Fruit fly (Drosophila melanogaster) whole organism, embryonic: ENCODE results near the gene CG14644.

Experiments used
- BEAF-32 ChIP-seq: fragments of 200-800 bp; sonication (Bioruptor generic); optimal IDR thresholded peaks from 3 replicates; lab custom pipeline; 2017; ENCODE audit warnings: missing biosample characterization, missing genetic modification characterization, mild to moderate bottlenecking, moderate library complexity, missing genetic modification reagents
- Bgb ChIP-seq: fragments of 200-800 bp; sonication (Bioruptor generic); IDR thresholded peaks from 2 replicates; pipeline ENCODE4 v1.3.6; 2022; ENCODE audit warnings: missing biosample characterization, missing genetic modification characterization; ENCODE audit not compliant: partially characterized antibody
- CG11093 ChIP-seq: fragments of 200-800 bp; sonication (Bioruptor generic); IDR thresholded peaks from 3 replicates; pipeline ENCODE4 v1.3.6; 2022; ENCODE audit warnings: missing biosample characterization, missing genetic modification characterization
- CG11723 ChIP-seq: fragments of 200-800 bp; sonication (Bioruptor generic); optimal IDR thresholded peaks from 2 replicates; lab custom pipeline; 2017; ENCODE audit warnings: missing biosample characterization, mild to moderate bottlenecking, missing genetic modification characterization
- CG12659 ChIP-seq: fragments of 200-800 bp; sonication (Bioruptor generic); optimal IDR thresholded peaks from 3 replicates; lab custom pipeline; 2017; ENCODE audit warnings: mild to moderate bottlenecking, missing biosample characterization, missing genetic modification reagents, missing genetic modification characterization
- CG12744 ChIP-seq: fragments of 200-800 bp; sonication (Bioruptor generic); optimal IDR thresholded peaks from 2 replicates; lab custom pipeline; 2016; ENCODE audit warnings: missing biosample characterization, missing genetic modification characterization
- CG12942 ChIP-seq: fragments of 200-800 bp; sonication (Bioruptor generic); optimal IDR thresholded peaks from 3 replicates; lab custom pipeline; 2016; ENCODE audit warnings: missing biosample characterization, missing genetic modification characterization
- CG13287 ChIP-seq: fragments of 200-800 bp; sonication (Bioruptor generic); IDR thresholded peaks from 2 replicates; pipeline ENCODE4 v1.3.6; 2022; ENCODE audit warnings: missing biosample characterization, missing genetic modification characterization; ENCODE audit not compliant: partially characterized antibody
- CG14710 ChIP-seq: fragments of 200-800 bp; sonication (Bioruptor generic); optimal IDR thresholded peaks from 3 replicates; lab custom pipeline; 2019; ENCODE audit warnings: missing biosample characterization, mild to moderate bottlenecking, missing genetic modification characterization, moderate library complexity
- CG16815 ChIP-seq: fragments of 200-800 bp; sonication (Bioruptor generic); optimal IDR thresholded peaks from 3 replicates; lab custom pipeline; 2017; ENCODE audit warnings: missing biosample characterization, mild to moderate bottlenecking, missing genetic modification characterization
- CG17802 ChIP-seq: fragments of 200-800 bp; sonication (Bioruptor generic); optimal IDR thresholded peaks from 2 replicates; lab custom pipeline; 2018; ENCODE audit warnings: missing biosample characterization, mild to moderate bottlenecking, missing genetic modification characterization, moderate library complexity
- CG18476 ChIP-seq: fragments of 200-800 bp; sonication (Bioruptor generic); optimal IDR thresholded peaks from 2 replicates; lab custom pipeline; 2016; ENCODE audit warnings: missing biosample characterization, mild to moderate bottlenecking, missing genetic modification characterization
- CG32767 ChIP-seq: fragments of 200-800 bp; sonication (Bioruptor generic); IDR thresholded peaks from 2 replicates; pipeline ENCODE4 v1.3.6; 2022; ENCODE audit warnings: missing biosample characterization, missing genetic modification characterization
- CG3995 ChIP-seq: fragments of 200-800 bp; sonication (Bioruptor generic); optimal IDR thresholded peaks from 3 replicates; lab custom pipeline; 2016; ENCODE audit warnings: missing biosample characterization, missing genetic modification characterization
- CG4424 ChIP-seq: fragments of 200-800 bp; sonication (Bioruptor generic); optimal IDR thresholded peaks from 3 replicates; lab custom pipeline; 2016; ENCODE audit warnings: missing biosample characterization, missing genetic modification characterization
- CG6689 ChIP-seq: fragments of 200-800 bp; sonication (Bioruptor generic); IDR thresholded peaks from 2 replicates; pipeline ENCODE4 v1.3.6; 2022; ENCODE audit warnings: missing biosample characterization, missing genetic modification characterization
- CG7271 ChIP-seq: fragments of 200-800 bp; sonication (Bioruptor generic); optimal IDR thresholded peaks from 2 replicates; lab custom pipeline; 2018; ENCODE audit warnings: missing biosample characterization, mild to moderate bottlenecking, missing genetic modification characterization, moderate library complexity
- CG7357 ChIP-seq: fragments of 200-800 bp; sonication (Bioruptor generic); IDR thresholded peaks from 3 replicates; pipeline ENCODE4 v1.3.6; 2022; ENCODE audit warnings: missing biosample characterization, missing genetic modification characterization
- CG8281 ChIP-seq: fragments of 200-800 bp; sonication (Bioruptor generic); optimal IDR thresholded peaks from 2 replicates; lab custom pipeline; 2018; ENCODE audit warnings: missing biosample characterization, mild to moderate bottlenecking, missing genetic modification characterization, moderate library complexity
- CTCF ChIP-seq: fragments of 200-800 bp; sonication (Bioruptor generic); optimal IDR thresholded peaks from 2 replicates; lab custom pipeline; 2017; ENCODE audit warnings: missing biosample characterization, mild to moderate bottlenecking, missing genetic modification characterization, moderate library complexity
- Dll ChIP-seq: fragments of 200-800 bp; sonication (Bioruptor generic); IDR thresholded peaks from 4 replicates; pipeline ENCODE4 v1.3.6; 2022; ENCODE audit warnings: missing biosample characterization, missing genetic modification characterization; ENCODE audit not compliant: partially characterized antibody
- Drgx ChIP-seq: fragments of 200-800 bp; sonication (Bioruptor generic); IDR thresholded peaks from 2 replicates; pipeline ENCODE4 v1.3.6; 2022; ENCODE audit warnings: missing biosample characterization, missing genetic modification characterization
- Eip74EF ChIP-seq, 2 experiments: fragments of 200-800 bp in 1 of 2; fragments of >200 bp in 1 of 2; sonication (Bioruptor generic) in 1 of 2; optimal IDR thresholded peaks; 2 replicates each; lab custom pipeline; 2017 to 2019; ENCODE audit warnings: missing biosample characterization in 2 of 2, missing genetic modification characterization in 2 of 2, mild to moderate bottlenecking in 1 of 2, moderate library complexity in 1 of 2
- Gsc ChIP-seq: fragments of 200-800 bp; sonication (Bioruptor generic); IDR thresholded peaks from 2 replicates; pipeline ENCODE4 v1.3.6; 2022; ENCODE audit warnings: missing biosample characterization, missing genetic modification characterization
- HmgZ ChIP-seq: fragments of 200-800 bp; sonication (Bioruptor generic); optimal IDR thresholded peaks from 2 replicates; lab custom pipeline; 2018; ENCODE audit warnings: missing biosample characterization, mild to moderate bottlenecking, missing genetic modification characterization
- MTF-1 ChIP-seq: fragments of 200-800 bp; sonication (Bioruptor generic); optimal IDR thresholded peaks from 2 replicates; lab custom pipeline; 2018; ENCODE audit warnings: missing biosample characterization, mild to moderate bottlenecking, missing genetic modification characterization, borderline replicate concordance
- Opbp ChIP-seq: fragments of 200-800 bp; sonication (Bioruptor generic); IDR thresholded peaks from 3 replicates; pipeline ENCODE4 v1.3.6; 2022; ENCODE audit warnings: missing biosample characterization, missing genetic modification characterization; ENCODE audit not compliant: partially characterized antibody
- Scr ChIP-seq: fragments of 200-800 bp; sonication (Bioruptor generic); IDR thresholded peaks from 2 replicates; pipeline ENCODE4 v1.3.6; 2022; ENCODE audit warnings: missing biosample characterization, missing genetic modification characterization; ENCODE audit not compliant: partially characterized antibody
- Sry-δ ChIP-seq: fragments of 200-800 bp; sonication (Bioruptor generic); optimal IDR thresholded peaks from 2 replicates; lab custom pipeline; 2016; ENCODE audit warnings: missing biosample characterization, missing genetic modification characterization
- Tbp ChIP-seq: fragments of >200 bp; optimal IDR thresholded peaks from 2 replicates; lab custom pipeline; 2018; ENCODE audit warnings: missing biosample characterization, missing genetic modification characterization
- ap ChIP-seq: fragments of 200-800 bp; sonication (Bioruptor generic); IDR thresholded peaks from 2 replicates; pipeline ENCODE4 v1.3.6; 2022; ENCODE audit warnings: missing biosample characterization, missing genetic modification characterization
- ato ChIP-seq: fragments of 200-800 bp; sonication (Bioruptor generic); IDR thresholded peaks from 2 replicates; pipeline ENCODE4 v1.3.6; 2022; ENCODE audit warnings: missing biosample characterization, missing genetic modification characterization; ENCODE audit not compliant: partially characterized antibody
- bbx ChIP-seq: fragments of 200-800 bp; sonication (Bioruptor generic); IDR thresholded peaks from 2 replicates; pipeline ENCODE4 v1.3.6; 2022; ENCODE audit warnings: missing biosample characterization, missing genetic modification characterization; ENCODE audit not compliant: partially characterized antibody
- btn ChIP-seq: fragments of 200-800 bp; sonication (Bioruptor generic); optimal IDR thresholded peaks from 2 replicates; lab custom pipeline; 2016; ENCODE audit warnings: missing biosample characterization, missing genetic modification characterization
- exex ChIP-seq: fragments of 200-800 bp; sonication (Bioruptor generic); optimal IDR thresholded peaks from 4 replicates; lab custom pipeline; 2018; ENCODE audit warnings: missing biosample characterization, mild to moderate bottlenecking, missing genetic modification characterization, moderate library complexity
- gcm ChIP-seq: fragments of 200-800 bp; sonication (Bioruptor generic); optimal IDR thresholded peaks from 2 replicates; lab custom pipeline; 2019; ENCODE audit warnings: missing biosample characterization, mild to moderate bottlenecking, missing genetic modification characterization, moderate library complexity
- kay ChIP-seq: fragments of 200-800 bp; sonication (Bioruptor generic); optimal IDR thresholded peaks from 2 replicates; lab custom pipeline; 2016; ENCODE audit warnings: missing biosample characterization, missing genetic modification characterization
- nerfin-2 ChIP-seq: fragments of 200-800 bp; sonication (Bioruptor generic); IDR thresholded peaks from 2 replicates; pipeline ENCODE4 v1.3.6; 2022; ENCODE audit warnings: missing biosample characterization, missing genetic modification characterization; ENCODE audit not compliant: partially characterized antibody
- pros ChIP-seq: fragments of 200-800 bp; sonication (Bioruptor generic); optimal IDR thresholded peaks from 3 replicates; lab custom pipeline; 2019; ENCODE audit warnings: missing biosample characterization, mild to moderate bottlenecking, missing genetic modification characterization, moderate library complexity
- slbo ChIP-seq: fragments of 200-800 bp; sonication (Bioruptor generic); IDR thresholded peaks from 2 replicates; pipeline ENCODE4 v1.3.6; 2022; ENCODE audit warnings: missing biosample characterization, missing genetic modification characterization
- sna ChIP-seq: fragments of 200-800 bp; sonication (Bioruptor generic); IDR thresholded peaks from 2 replicates; pipeline ENCODE4 v1.3.6; 2022; ENCODE audit warnings: missing biosample characterization, missing genetic modification characterization; ENCODE audit not compliant: partially characterized antibody
- tio ChIP-seq: fragments of 200-800 bp; sonication (Bioruptor generic); optimal IDR thresholded peaks from 2 replicates; lab custom pipeline; 2017; ENCODE audit warnings: missing biosample characterization, missing genetic modification characterization, inconsistent platforms
- vnd ChIP-seq: fragments of 200-800 bp; sonication (Bioruptor generic); IDR thresholded peaks from 3 replicates; pipeline ENCODE4 v1.3.6; 2022; ENCODE audit warnings: missing biosample characterization, missing genetic modification characterization; ENCODE audit not compliant: partially characterized antibody
- vvl ChIP-seq: fragments of 200-800 bp; sonication (Bioruptor generic); IDR thresholded peaks from 2 replicates; pipeline ENCODE4 v1.3.6; 2022; ENCODE audit warnings: missing biosample characterization, missing genetic modification characterization
- wor ChIP-seq: fragments of 200-800 bp; sonication (Bioruptor generic); IDR thresholded peaks from 2 replicates; pipeline ENCODE4 v1.3.6; 2022; ENCODE audit warnings: missing biosample characterization, missing genetic modification characterization
- zen ChIP-seq: fragments of 200-800 bp; sonication (Bioruptor generic); optimal IDR thresholded peaks from 3 replicates; lab custom pipeline; 2018; ENCODE audit warnings: missing biosample characterization, mild to moderate bottlenecking, missing genetic modification characterization, moderate library complexity

Gene CG14644

dm6 chr3R:4232139-4233017, 20.5 kb downstream of the CG14644 start, which contains the start of gene CG14641 (continued):
- TF ChIP-seq ato (0 out of 2 replicates have a peak, but pooled peaks have one; percentile 56), pros (GFP tag; lab: Kevin White, UChicago) (no peak), CG8281 (tag; lab: Kevin White, UChicago) (no peak), CG4424 (GFP tag; lab: Kevin White, UChicago) (peak; percentile 16), vvl (GFP tag; lab: Robert Waterston, UW) (no peak; the same call in 1 of the 2 replicates), CG7271 (tag; lab: Kevin White, UChicago) (no peak), CG11093 (GFP tag; lab: Robert Waterston, UW) (no peak), vnd (GFP tag; lab: Robert Waterston, UW) (peak; percentile 38; the same call in 1 of the 3 replicates), CG7357 (GFP tag; lab: Robert Waterston, UW) (peak; percentile 90), Sry-δ (peak; percentile 73), MTF-1 (GFP tag; lab: Kevin White, UChicago) (no peak), Scr (GFP tag; lab: Robert Waterston, UW) (peak; percentile 44), CG11723 (peak; percentile 64), CG13287 (GFP tag; lab: Robert Waterston, UW) (peak; percentile 8; the same call in 1 of the 2 replicates), CTCF (GFP tag; lab: Kevin White, UChicago) (no peak), gcm (no peak), slbo (GFP tag; lab: Robert Waterston, UW) (peak; percentile 27; the same call in 1 of the 2 replicates), Opbp (GFP tag; lab: Robert Waterston, UW) (peak; percentile 54; the same call in 2 of the 3 replicates), sna (GFP tag; lab: Robert Waterston, UW) (no peak), CG32767 (GFP tag; lab: Robert Waterston, UW) (no peak), exex (tag; lab: Kevin White, UChicago) (no peak), HmgZ (tag; lab: Kevin White, UChicago) (no peak), CG12659 (GFP tag; lab: Kevin White, UChicago) (peak; percentile 39), Dll (GFP tag; lab: Robert Waterston, UW) (peak; percentile 48; the same call in 3 of the 4 replicates), CG18476 (GFP tag; lab: Kevin White, UChicago) (no peak), CG3995 (GFP tag; lab: Kevin White, UChicago) (peak; percentile 66), CG16815 (GFP tag; lab: Kevin White, UChicago) (peak; percentile 22), bbx (peak; percentile 49), btn (GFP tag; lab: Kevin White, UChicago) (no peak), nerfin-2 (0 out of 2 replicates have a peak, but pooled peaks have one; percentile 21), Gsc (GFP tag; lab: Robert Waterston, UW) (no peak), tio (GFP tag; lab: Kevin White, UChicago) (peak; percentile 47), Eip74EF (GFP tag; optimal IDR thresholded peaks at IDR 0.05; lab: Kevin White, UChicago) (peak in 1 of 2 experiments; percentile 66), CG14710 (tag; lab: Kevin White, UChicago) (peak; percentile 23), Bgb (GFP tag; lab: Robert Waterston, UW) (peak; percentile 55; the same call in 1 of the 2 replicates), Drgx (GFP tag; lab: Robert Waterston, UW) (no peak), CG12942 (GFP tag; lab: Kevin White, UChicago) (no peak), wor (GFP tag; lab: Robert Waterston, UW) (no peak), BEAF-32 (peak; percentile 66), ap (GFP tag; lab: Robert Waterston, UW) (0 out of 2 replicates have a peak, but pooled peaks have one; percentile 11), Tbp (no peak), CG6689 (GFP tag; lab: Robert Waterston, UW) (peak; percentile 17; the same call in 1 of the 2 replicates), zen (tag; lab: Kevin White, UChicago) (no peak), CG12744 (no peak), kay (GFP tag; lab: Kevin White, UChicago) (no peak), CG17802 (tag; lab: Kevin White, UChicago) (peak; percentile 85)
